Fruit fly (Drosophila melanogaster): ENCODE measurements around the gene CG12947.

DNA sequence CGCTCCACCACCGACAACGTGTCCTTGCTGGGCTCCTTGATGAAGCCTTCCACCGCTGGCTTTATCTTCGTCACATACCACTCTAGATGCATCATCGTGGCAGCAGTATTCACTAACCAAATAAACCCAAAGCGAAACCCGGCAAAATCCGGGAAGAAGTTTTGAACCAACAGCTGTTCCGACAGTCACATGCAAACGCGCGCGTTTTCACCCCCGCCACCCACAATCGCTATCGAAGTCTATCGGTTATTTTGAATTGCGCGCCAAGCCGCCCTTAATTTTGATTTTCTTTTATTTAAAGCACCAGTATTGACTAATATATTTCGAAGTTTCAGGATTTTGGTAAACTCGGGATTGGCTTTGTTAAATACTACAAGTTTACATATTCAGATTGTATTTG lies 25.4 kb upstream of the CG12947 start, which contains the start of gene Tti1:
- no peak for TF ChIP-seq rn (GFP tag; IDR thresholded peaks at IDR 0.05)
- TF ChIP-seq EcR (GFP tag; optimal IDR thresholded peaks at IDR 0.05), result no peak
- TF ChIP-seq CG4496 (GFP tag; IDR thresholded peaks at IDR 0.05), result no peak
- no peak for TF ChIP-seq CG34367 (tag; optimal IDR thresholded peaks at IDR 0.05)
- TF ChIP-seq Snoo (tag; optimal IDR thresholded peaks at IDR 0.05), result no peak
- TF ChIP-seq Pif1B (GFP tag; optimal IDR thresholded peaks at IDR 0.05), result no peak
- no peak for TF ChIP-seq Pif1A (GFP tag; optimal IDR thresholded peaks at IDR 0.05)
- no peak for TF ChIP-seq CG10348 (GFP tag; IDR thresholded peaks at IDR 0.05)
- no peak for TF ChIP-seq D1 (tag; optimal IDR thresholded peaks at IDR 0.05)
